Worm (Caenorhabditis elegans): ENCODE data around the gene Y116A8C.25.

The Y116A8C.25 gene

ce11 chrIV:17108805-17109204 lies 30.3 kb upstream of the Y116A8C.25 start:
- TF ChIP-seq blmp-1 (tag; optimal IDR thresholded peaks at IDR 0.05) = no peak
- TF ChIP-seq elt-1 (tag; optimal IDR thresholded peaks at IDR 0.05; ENCODE audit: borderline replicate concordance, insufficient read depth) = no peak
- no peak for TF ChIP-seq tbx-8 (GFP tag; optimal IDR thresholded peaks at IDR 0.05)
- TF ChIP-seq drap-1 (GFP tag; optimal IDR thresholded peaks at IDR 0.05) = no peak
- TF ChIP-seq elt-3 (tag; optimal IDR thresholded peaks at IDR 0.05) = no peak
- no peak for TF ChIP-seq lsy-2 (tag; optimal IDR thresholded peaks at IDR 0.05)
- no peak for TF ChIP-seq unc-39 (tag; optimal IDR thresholded peaks at IDR 0.05)
- no peak for TF ChIP-seq bed-3 (GFP tag; optimal IDR thresholded peaks at IDR 0.05)
- no peak for TF ChIP-seq ztf-11 (tag; optimal IDR thresholded peaks at IDR 0.05)
- no peak for TF ChIP-seq ces-1 (GFP tag; optimal IDR thresholded peaks at IDR 0.05)
- TF ChIP-seq sptf-1 (tag; optimal IDR thresholded peaks at IDR 0.05) = no peak
- TF ChIP-seq cnd-1 (tag; optimal IDR thresholded peaks at IDR 0.05) = no peak
- TF ChIP-seq pha-4 (tag; optimal IDR thresholded peaks at IDR 0.05) = no peak
- no peak for TF ChIP-seq sem-2 (GFP tag; optimal IDR thresholded peaks at IDR 0.05)

- TF ChIP-seq ceh-83 (GFP tag; optimal IDR thresholded peaks at IDR 0.05) (peak; percentile 30), cnd-1 (tag; optimal IDR thresholded peaks at IDR 0.05) (peak; percentile 64), mab-5 (tag; optimal IDR thresholded peaks at IDR 0.05) (no peak)
These were observed 29.7 kb upstream of the Y116A8C.25 start for ce11 chrIV:17108200-17108599.

- TF ChIP-seq M03D4.4 (tag; optimal IDR thresholded peaks at IDR 0.05) (no peak), sem-2 (GFP tag; optimal IDR thresholded peaks at IDR 0.05) (no peak), unc-62 (GFP tag; optimal IDR thresholded peaks at IDR 0.05) (no peak), lin-32 (GFP tag; optimal IDR thresholded peaks at IDR 0.05) (no peak), drap-1 (GFP tag; optimal IDR thresholded peaks at IDR 0.05) (no peak), cnd-1 (tag; optimal IDR thresholded peaks at IDR 0.05) (no peak), flh-1 (GFP tag; optimal IDR thresholded peaks at IDR 0.05) (no peak), ceh-39 (tag; optimal IDR thresholded peaks at IDR 0.05) (no peak), ceh-83 (GFP tag; optimal IDR thresholded peaks at IDR 0.05) (no peak), snpc-4 (tag; optimal IDR thresholded peaks at IDR 0.05) (no peak), blmp-1 (tag; optimal IDR thresholded peaks at IDR 0.05) (no peak), mab-5 (tag; optimal IDR thresholded peaks at IDR 0.05) (no peak), lin-13 (tag; optimal IDR thresholded peaks at IDR 0.05) (no peak), ces-1 (GFP tag; optimal IDR thresholded peaks at IDR 0.05) (no peak), nhr-28 (tag; optimal IDR thresholded peaks at IDR 0.05) (no peak)
These were observed 27.0 kb upstream of the Y116A8C.25 start for ce11 chrIV:17105578-17105977.

- TF ChIP-seq ces-1 (GFP tag; optimal IDR thresholded peaks at IDR 0.05) = no peak
- TF ChIP-seq elt-1 (tag; optimal IDR thresholded peaks at IDR 0.05; ENCODE audit: borderline replicate concordance, insufficient read depth) = no peak
- TF ChIP-seq cnd-1 (tag; optimal IDR thresholded peaks at IDR 0.05) = no peak
- TF ChIP-seq sptf-1 (tag; optimal IDR thresholded peaks at IDR 0.05) = no peak
- TF ChIP-seq ham-2 (GFP tag; optimal IDR thresholded peaks at IDR 0.05) = no peak
- TF ChIP-seq sem-2 (GFP tag; optimal IDR thresholded peaks at IDR 0.05) = no peak
- TF ChIP-seq ceh-39 (tag; optimal IDR thresholded peaks at IDR 0.05) = no peak
- no peak for TF ChIP-seq unc-62 (GFP tag; optimal IDR thresholded peaks at IDR 0.05)
- TF ChIP-seq unc-39 (tag; optimal IDR thresholded peaks at IDR 0.05) = no peak
- TF ChIP-seq unc-120 (tag; optimal IDR thresholded peaks at IDR 0.05; ENCODE audit: poor library complexity, severe bottlenecking) = no peak
- TF ChIP-seq nhr-12 (tag; optimal IDR thresholded peaks at IDR 0.05) = no peak
- no peak for TF ChIP-seq nhr-76 (tag; optimal IDR thresholded peaks at IDR 0.05)
- no peak for TF ChIP-seq lin-13 (tag; optimal IDR thresholded peaks at IDR 0.05)
These were observed 25.8 kb upstream of the Y116A8C.25 start for ce11 chrIV:17104157-17104872.

- no peak for TF ChIP-seq snpc-4 (tag; optimal IDR thresholded peaks at IDR 0.05)
- peak; percentile 22 for TF ChIP-seq nhr-2 (tag; optimal IDR thresholded peaks at IDR 0.05)
- no peak for TF ChIP-seq sptf-1 (tag; optimal IDR thresholded peaks at IDR 0.05)
- no peak for TF ChIP-seq flh-1 (GFP tag; optimal IDR thresholded peaks at IDR 0.05)
- TF ChIP-seq cnd-1 (tag; optimal IDR thresholded peaks at IDR 0.05) = no peak
These were observed 25.1 kb upstream of the Y116A8C.25 start, which contains the start of gene Y116A8C.30 for ce11 chrIV:17103615-17104014. Gene Y116A8C.30, minus strand, starts transcription at chrIV:17103715.

ce11 chrIV:17103116-17103515 lies 24.6 kb upstream of the Y116A8C.25 start:
- TF ChIP-seq mab-5 (tag; optimal IDR thresholded peaks at IDR 0.05) = no peak
- no peak for TF ChIP-seq unc-120 (tag; optimal IDR thresholded peaks at IDR 0.05; ENCODE audit: poor library complexity, severe bottlenecking)
- no peak for TF ChIP-seq ces-1 (GFP tag; optimal IDR thresholded peaks at IDR 0.05)
- no peak for TF ChIP-seq ceh-43 (GFP tag; optimal IDR thresholded peaks at IDR 0.05)
- no peak for TF ChIP-seq lin-13 (tag; optimal IDR thresholded peaks at IDR 0.05)
- no peak for TF ChIP-seq nhr-237 (tag; optimal IDR thresholded peaks at IDR 0.05)
- TF ChIP-seq blmp-1 (tag; optimal IDR thresholded peaks at IDR 0.05) = no peak
- no peak for TF ChIP-seq cnd-1 (tag; optimal IDR thresholded peaks at IDR 0.05)
- TF ChIP-seq ham-2 (GFP tag; optimal IDR thresholded peaks at IDR 0.05) = no peak
- no peak for TF ChIP-seq mls-2 (tag; optimal IDR thresholded peaks at IDR 0.05)
- no peak for TF ChIP-seq nhr-12 (tag; optimal IDR thresholded peaks at IDR 0.05)

Data from whole organism, mixed stage, embryonic.